Worm (Caenorhabditis elegans) whole organism, L4 larva: ENCODE measurements around the gene emb-8.

Experiments
- T20F7.1 ChIP-seq: fragments of 200-800 bp; sonication (Bioruptor generic); optimal IDR thresholded peaks from 2 replicates; lab custom pipeline; 2018; ENCODE audit warnings: mild to moderate bottlenecking, missing genetic modification characterization, missing compliant biosample characterization
- ZK546.5 ChIP-seq, 2 experiments: sonication (generic microtip); optimal IDR thresholded peaks; 2 replicates each; lab custom pipeline; 2017; ENCODE audit warnings: missing biosample characterization in 2 of 2, missing genetic modification characterization in 2 of 2
- ama-1 ChIP-seq: fragments of 150-350 bp; optimal IDR thresholded peaks from 2 replicates; lab custom pipeline; 2014; ENCODE audit warnings: inconsistent platforms, mixed read lengths
- lin-1 ChIP-seq: fragments of 200-800 bp; sonication (Bioruptor generic); IDR thresholded peaks from 2 replicates; pipeline ENCODE4 v1.3.6; 2022; ENCODE audit warnings: missing genetic modification reagents, missing genetic modification characterization, missing compliant biosample characterization
- nhr-76 ChIP-seq: fragments of 150-350 bp; optimal IDR thresholded peaks from 2 replicates; lab custom pipeline; 2014; ENCODE audit warnings: missing biosample characterization, missing genetic modification characterization
- php-3 ChIP-seq: fragments of 200-800 bp; sonication (Bioruptor generic); IDR thresholded peaks from 2 replicates; pipeline ENCODE4 v1.3.6; 2022; ENCODE audit warnings: missing genetic modification reagents, missing genetic modification characterization, missing compliant biosample characterization
- skn-1 ChIP-seq: fragments of 150-350 bp; optimal IDR thresholded peaks from 2 replicates; lab custom pipeline; 2014; ENCODE audit warnings: missing biosample characterization, missing genetic modification characterization
- spr-3 ChIP-seq: fragments of 200-800 bp; sonication (Bioruptor generic); optimal IDR thresholded peaks from 2 replicates; lab custom pipeline; 2018; ENCODE audit warnings: mild to moderate bottlenecking, missing genetic modification characterization, missing compliant biosample characterization
- unc-39 ChIP-seq: sonication (generic microtip); optimal IDR thresholded peaks from 2 replicates; lab custom pipeline; 2017; ENCODE audit warnings: missing biosample characterization, missing genetic modification characterization

ce11 chrIII:5173139-5173538 is 26.3 kb downstream of the emb-8 start, which contains the start of gene emb-1:
- TF ChIP-seq php-3 (GFP tag; lab: Robert Waterston, UW) (no peak), lin-1 (GFP tag; lab: Robert Waterston, UW) (no peak), T20F7.1 (GFP tag; lab: Kevin White, UChicago) (no peak), spr-3 (GFP tag; lab: Kevin White, UChicago) (no peak), skn-1 (no peak), unc-39 (no peak), nhr-76 (tag; lab: Kevin White, UChicago) (no peak), ZK546.5 (tag; optimal IDR thresholded peaks at IDR 0.05; lab: Kevin White, UChicago) (no peak), ama-1 (lab: Kevin White, UChicago) (no peak)
